Fruit fly (Drosophila melanogaster): ENCODE measurements around the gene hyx.

hyx gene

DNA sequence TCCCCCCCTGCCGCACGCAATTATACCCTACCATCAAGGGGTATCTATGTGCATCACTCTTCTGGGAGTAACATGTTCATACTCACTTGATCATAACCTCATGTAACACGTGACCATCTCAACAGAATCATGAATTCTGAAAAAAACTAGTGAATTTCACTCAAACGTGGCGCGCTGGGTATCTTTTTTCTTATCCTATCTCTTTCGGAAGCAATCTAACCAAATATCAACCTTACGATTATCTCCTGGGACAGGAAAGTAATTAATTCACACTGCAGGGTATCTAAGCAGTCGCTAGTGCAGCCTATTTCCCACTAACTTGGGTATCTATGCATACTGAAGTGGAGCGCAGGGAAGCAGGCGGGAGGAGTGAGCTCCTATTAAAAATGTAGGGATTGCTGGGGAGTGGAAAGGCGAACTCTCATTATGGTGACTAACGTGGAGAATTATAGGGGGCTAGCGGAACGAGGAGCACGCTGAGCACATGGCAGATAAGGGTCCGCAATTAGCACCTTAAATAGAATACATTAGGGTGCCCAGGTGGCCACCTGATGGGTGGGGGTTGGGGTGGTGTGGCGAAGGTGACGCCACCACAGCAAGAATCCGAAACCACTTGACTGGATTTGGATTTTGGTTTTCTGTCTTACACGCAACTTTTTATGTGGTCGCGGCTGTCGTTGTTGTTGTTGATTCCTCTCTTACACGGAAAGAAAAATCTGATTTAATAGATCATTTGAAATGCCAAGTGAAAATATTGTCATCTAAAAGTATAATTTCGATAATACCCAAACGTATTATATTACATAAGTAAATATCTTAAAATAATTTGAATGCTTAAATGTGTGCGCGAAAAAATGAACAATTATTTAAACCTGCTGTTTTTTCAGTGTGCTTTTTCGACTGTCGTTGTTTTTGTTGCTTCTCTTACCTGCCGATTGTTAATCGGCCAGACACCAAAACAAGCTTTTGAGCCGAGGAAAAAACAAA lies 16.9 kb downstream of the hyx start (continued):
- peak; percentile 93 for TF ChIP-seq CG9727 (GFP tag; optimal IDR thresholded peaks at IDR 0.05)
- TF ChIP-seq cad (GFP tag; optimal IDR thresholded peaks at IDR 0.05), result no peak
- peak; percentile 35 for TF ChIP-seq psq (GFP tag; optimal IDR thresholded peaks at IDR 0.05)
- TF ChIP-seq CG6683 (GFP tag; optimal IDR thresholded peaks at IDR 0.05), result peak; percentile 88
- no peak for TF ChIP-seq CG14014 (GFP tag; IDR thresholded peaks at IDR 0.05)
- peak; percentile 93 for TF ChIP-seq CG13624 (GFP tag; optimal IDR thresholded peaks at IDR 0.05)
- TF ChIP-seq CG11398 (GFP tag; optimal IDR thresholded peaks at IDR 0.05), result peak; percentile 4
- TF ChIP-seq Sin3A (optimal IDR thresholded peaks at IDR 0.05), result no peak
- no peak for TF ChIP-seq CG5953 (GFP tag; IDR thresholded peaks at IDR 0.05)
- peak; percentile 91 for TF ChIP-seq CG13894 (tag; optimal IDR thresholded peaks at IDR 0.05)
- no peak for TF ChIP-seq bigmax (GFP tag; optimal IDR thresholded peaks at IDR 0.05)
- no peak for TF ChIP-seq CG7963 (GFP tag; IDR thresholded peaks at IDR 0.05; ENCODE audit: partially characterized antibody)
- peak; percentile 26 for TF ChIP-seq mirr (GFP tag; optimal IDR thresholded peaks at IDR 0.05)
- TF ChIP-seq Drgx (GFP tag; IDR thresholded peaks at IDR 0.05), result no peak
- TF ChIP-seq az2 (GFP tag; optimal IDR thresholded peaks at IDR 0.05), result peak; percentile 88
- peak; percentile 89 for TF ChIP-seq kah (GFP tag; optimal IDR thresholded peaks at IDR 0.05)
- TF ChIP-seq CG6272 (GFP tag; IDR thresholded peaks at IDR 0.05), result peak; percentile 81
- TF ChIP-seq CHES-1-like (GFP tag; optimal IDR thresholded peaks at IDR 0.05), result peak; percentile 68
- TF ChIP-seq CG9437 (GFP tag; optimal IDR thresholded peaks at IDR 0.05), result peak; percentile 73
- TF ChIP-seq gro (GFP tag; optimal IDR thresholded peaks at IDR 0.05), result peak; percentile 70
- peak in 1 of 2 experiments; percentile 49 for TF ChIP-seq insv (GFP tag; optimal IDR thresholded peaks at IDR 0.05)
- peak; percentile 76 for TF ChIP-seq Ets97D (GFP tag; optimal IDR thresholded peaks at IDR 0.05)
- peak; percentile 94 for TF ChIP-seq bcd (GFP tag; optimal IDR thresholded peaks at IDR 0.05)
- TF ChIP-seq Fer1 (GFP tag; optimal IDR thresholded peaks at IDR 0.05), result peak; percentile 96
- peak; percentile 31 for TF ChIP-seq CG1647 (GFP tag; optimal IDR thresholded peaks at IDR 0.05)
- peak; percentile 93 for TF ChIP-seq CG13296 (GFP tag; optimal IDR thresholded peaks at IDR 0.05)
- peak; percentile 86 for TF ChIP-seq CG8359 (GFP tag; optimal IDR thresholded peaks at IDR 0.05; ENCODE audit: borderline replicate concordance)
- no peak for TF ChIP-seq wdn (GFP tag; IDR thresholded peaks at IDR 0.05)
- TF ChIP-seq pb (GFP tag; optimal IDR thresholded peaks at IDR 0.05), result peak; percentile 81
- peak; percentile 93 for TF ChIP-seq CG1603 (tag; optimal IDR thresholded peaks at IDR 0.05)
- peak; percentile 83 for TF ChIP-seq CG12942 (GFP tag; optimal IDR thresholded peaks at IDR 0.05)
- TF ChIP-seq Opbp (GFP tag; IDR thresholded peaks at IDR 0.05; ENCODE audit: partially characterized antibody), result no peak
- TF ChIP-seq vvl (GFP tag; IDR thresholded peaks at IDR 0.05), result no peak
- peak; percentile 64 for TF ChIP-seq maf-S (GFP tag; optimal IDR thresholded peaks at IDR 0.05)
- TF ChIP-seq sob (GFP tag; IDR thresholded peaks at IDR 0.05), result no peak
- peak; percentile 91 for TF ChIP-seq sqz (GFP tag; optimal IDR thresholded peaks at IDR 0.05)
- TF ChIP-seq Ets65A (GFP tag), result peak; percentile 98
- TF ChIP-seq ind (GFP tag; optimal IDR thresholded peaks at IDR 0.05), result peak; percentile 93
- no peak for TF ChIP-seq ci (GFP tag; IDR thresholded peaks at IDR 0.05)
- peak; percentile 92 for TF ChIP-seq fd3F (GFP tag; optimal IDR thresholded peaks at IDR 0.05)
- TF ChIP-seq Kr (GFP tag; optimal IDR thresholded peaks at IDR 0.05), result no peak
- TF ChIP-seq crp (GFP tag; optimal IDR thresholded peaks at IDR 0.05), result peak in 1 of 2 experiments; percentile 47
- no peak for TF ChIP-seq HLH4C (GFP tag; IDR thresholded peaks at IDR 0.05; ENCODE audit: partially characterized antibody)
- TF ChIP-seq amos (GFP tag; IDR thresholded peaks at IDR 0.05; ENCODE audit: partially characterized antibody), result no peak
- no peak for TF ChIP-seq CG4730 (GFP tag; IDR thresholded peaks at IDR 0.05)
- TF ChIP-seq YL-1 (GFP tag; optimal IDR thresholded peaks at IDR 0.05), result peak; percentile 47
- TF ChIP-seq Hmr (GFP tag; optimal IDR thresholded peaks at IDR 0.05), result peak; percentile 96
- TF ChIP-seq CG12071 (GFP tag; optimal IDR thresholded peaks at IDR 0.05), result peak; percentile 91
- peak; percentile 73 for TF ChIP-seq zfh2 (GFP tag; optimal IDR thresholded peaks at IDR 0.05)
